Worm (Caenorhabditis elegans) whole organism, L2 larva: Measurements from ENCODE around the gene gta-1.

Experiments
- C34F6.9 ChIP-seq: fragments of 150-350 bp; optimal IDR thresholded peaks from 2 replicates; lab custom pipeline; 2014; ENCODE audit warnings: missing biosample characterization, missing genetic modification characterization
- F13H6.1 ChIP-seq: sonication (generic microtip); optimal IDR thresholded peaks from 2 replicates; lab custom pipeline; 2016; ENCODE audit warnings: missing genetic modification characterization, missing compliant biosample characterization
- R02D3.7 ChIP-seq: fragments of 150-350 bp; optimal IDR thresholded peaks from 2 replicates; lab custom pipeline; 2014; ENCODE audit warnings: missing biosample characterization, missing genetic modification characterization
- ZK546.5 ChIP-seq: sonication (generic microtip); optimal IDR thresholded peaks from 2 replicates; lab custom pipeline; 2017; ENCODE audit warnings: missing biosample characterization, missing genetic modification characterization
- alr-1 ChIP-seq: fragments of 150-350 bp; optimal IDR thresholded peaks from 2 replicates; lab custom pipeline; 2014; ENCODE audit warnings: missing biosample characterization, missing genetic modification characterization
- blmp-1 ChIP-seq: sonication (generic microtip); optimal IDR thresholded peaks from 2 replicates; lab custom pipeline; 2017; ENCODE audit warnings: missing genetic modification characterization, mild to moderate bottlenecking, missing compliant biosample characterization, antibody characterized with exemption, moderate library complexity; ENCODE audit not compliant: insufficient read depth
- ceh-16 ChIP-seq: fragments of 150-350 bp; optimal IDR thresholded peaks from 2 replicates; lab custom pipeline; 2014; ENCODE audit warnings: missing biosample characterization, missing genetic modification characterization
- crh-2 ChIP-seq: sonication (generic microtip); optimal IDR thresholded peaks from 2 replicates; lab custom pipeline; 2017; ENCODE audit warnings: missing biosample characterization, missing genetic modification characterization
- egl-27 ChIP-seq: sonication (generic microtip); optimal IDR thresholded peaks from 3 replicates; lab custom pipeline; 2017; ENCODE audit warnings: missing biosample characterization, missing genetic modification reagents, missing genetic modification characterization
- elt-1 ChIP-seq: fragments of 150-350 bp; optimal IDR thresholded peaks from 2 replicates; lab custom pipeline; 2014; ENCODE audit warnings: missing biosample characterization, missing genetic modification characterization
- elt-3 ChIP-seq: sonication (generic microtip); optimal IDR thresholded peaks from 2 replicates; lab custom pipeline; 2017; ENCODE audit warnings: missing biosample characterization, missing genetic modification characterization
- fos-1 ChIP-seq: fragments of 150-350 bp; optimal IDR thresholded peaks from 2 replicates; lab custom pipeline; 2014; ENCODE audit warnings: missing biosample characterization, missing genetic modification characterization
- lin-13 ChIP-seq: fragments of 150-350 bp; optimal IDR thresholded peaks from 2 replicates; lab custom pipeline; 2014; ENCODE audit warnings: missing biosample characterization, missing genetic modification reagents, missing genetic modification characterization
- lin-39 ChIP-seq: fragments of 150-350 bp; optimal IDR thresholded peaks from 2 replicates; lab custom pipeline; 2014; ENCODE audit warnings: missing biosample characterization, missing genetic modification reagents, missing genetic modification characterization
- lsy-2 ChIP-seq, 2 experiments: fragments of 150-350 bp in 1 of 2; sonication (generic microtip) in 1 of 2; optimal IDR thresholded peaks; 2 replicates each; lab custom pipeline; 2014 to 2017; ENCODE audit warnings: missing biosample characterization in 2 of 2, missing genetic modification characterization in 2 of 2
- mdl-1 ChIP-seq, 2 experiments: fragments of 150-350 bp in 1 of 2; sonication (generic microtip) in 1 of 2; optimal IDR thresholded peaks; 2 replicates each; lab custom pipeline; 2017; ENCODE audit warnings: missing biosample characterization in 2 of 2, missing genetic modification characterization in 2 of 2
- nhr-10 ChIP-seq: sonication (generic microtip); optimal IDR thresholded peaks from 2 replicates; lab custom pipeline; 2017; ENCODE audit warnings: missing biosample characterization, missing genetic modification characterization
- nhr-11 ChIP-seq: fragments of 150-350 bp; optimal IDR thresholded peaks from 2 replicates; lab custom pipeline; 2014; ENCODE audit warnings: missing biosample characterization, missing genetic modification characterization
- nhr-129 ChIP-seq: fragments of 150-350 bp; optimal IDR thresholded peaks from 2 replicates; lab custom pipeline; 2014; ENCODE audit warnings: missing biosample characterization, missing genetic modification characterization
- nhr-21 ChIP-seq: fragments of 150-350 bp; optimal IDR thresholded peaks from 2 replicates; lab custom pipeline; 2014; ENCODE audit warnings: missing biosample characterization, missing genetic modification characterization
- nhr-237 ChIP-seq: fragments of 150-350 bp; optimal IDR thresholded peaks from 2 replicates; lab custom pipeline; 2014; ENCODE audit warnings: missing biosample characterization, missing genetic modification characterization
- nhr-77 ChIP-seq: fragments of 150-350 bp; optimal IDR thresholded peaks from 2 replicates; lab custom pipeline; 2014; ENCODE audit warnings: missing biosample characterization, missing genetic modification characterization
- sem-4 ChIP-seq: fragments of 150-350 bp; optimal IDR thresholded peaks from 2 replicates; lab custom pipeline; 2014; ENCODE audit warnings: missing biosample characterization, missing genetic modification reagents, missing genetic modification characterization
- sma-3 ChIP-seq: sonication (generic microtip); optimal IDR thresholded peaks from 2 replicates; lab custom pipeline; 2016; ENCODE audit warnings: missing genetic modification reagents, missing genetic modification characterization, missing compliant biosample characterization
- sma-9 ChIP-seq, 2 experiments: fragments of 150-350 bp in 1 of 2; sonication (generic microtip) in 1 of 2; optimal IDR thresholded peaks; 2 replicates each; lab custom pipeline; 2014 to 2016; ENCODE audit warnings: missing genetic modification characterization in 2 of 2, mild to moderate bottlenecking in 1 of 2, missing biosample characterization in 1 of 2, missing compliant biosample characterization in 1 of 2, missing genetic modification reagents in 1 of 2, moderate library complexity in 1 of 2
- snpc-4 ChIP-seq: fragments of 150-350 bp; optimal IDR thresholded peaks from 2 replicates; lab custom pipeline; 2014; ENCODE audit warnings: missing biosample characterization, missing genetic modification characterization
- unc-55 ChIP-seq: fragments of 150-350 bp; sonication (generic microtip); optimal IDR thresholded peaks from 3 replicates; lab custom pipeline; 2014; ENCODE audit warnings: missing biosample characterization, missing genetic modification reagents, missing genetic modification characterization
- unc-62 ChIP-seq: fragments of 150-350 bp; optimal IDR thresholded peaks from 2 replicates; lab custom pipeline; 2014; ENCODE audit warnings: missing biosample characterization, missing genetic modification reagents, missing genetic modification characterization
- zag-1 ChIP-seq: fragments of 150-350 bp; optimal IDR thresholded peaks from 2 replicates; lab custom pipeline; 2014; ENCODE audit warnings: missing biosample characterization, missing genetic modification characterization
- ztf-1 ChIP-seq: fragments of 200-800 bp; sonication (Bioruptor generic); conservative IDR thresholded peaks from 2 replicates; pipeline ENCODE4 v1.3.6; 2022; ENCODE audit warnings: missing genetic modification characterization, missing compliant biosample characterization
- ztf-4 ChIP-seq: fragments of 150-350 bp; optimal IDR thresholded peaks from 2 replicates; lab custom pipeline; 2014; ENCODE audit warnings: missing biosample characterization, missing genetic modification characterization

Gene gta-1

DNA sequence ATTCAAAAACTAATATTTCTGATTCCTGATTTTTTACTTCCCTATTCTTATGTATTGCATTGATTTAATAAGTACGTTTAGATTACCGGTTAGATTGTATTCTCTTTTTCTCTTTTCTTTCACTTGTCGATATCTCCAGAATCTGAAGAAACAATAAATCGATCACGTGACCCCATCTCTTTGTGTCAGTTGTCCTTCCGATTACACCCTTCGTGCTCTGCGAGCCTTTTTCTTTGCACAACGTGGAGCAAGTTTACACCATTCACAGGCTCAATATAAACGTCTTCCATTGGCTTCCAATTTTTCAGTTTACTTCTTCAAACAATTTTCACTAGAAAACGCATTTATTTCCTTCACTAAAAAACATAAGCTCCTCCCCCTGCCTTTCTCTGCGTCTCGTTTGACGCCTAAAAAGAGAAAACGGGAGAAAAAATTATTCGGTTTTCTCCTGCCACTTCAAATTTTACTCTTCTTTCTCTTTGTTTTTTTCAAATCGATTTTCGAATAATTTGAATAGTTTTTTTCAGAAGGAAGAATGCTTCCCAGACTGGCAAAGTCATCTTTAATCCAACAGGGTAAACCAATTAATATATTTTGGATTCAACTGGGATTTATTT is at the start of gene gta-1:
TSS of gene gta-1 (plus strand) at position 528 of the 617 bp plus-strand sequence.
- TF ChIP-seq egl-27 (tag; lab: Kevin White, UChicago) (no peak), elt-3 (tag; lab: Kevin White, UChicago) (no peak), blmp-1 (tag; lab: Kevin White, UChicago) (peak; percentile 20), ztf-4 (tag; lab: Kevin White, UChicago) (peak; percentile 18), crh-2 (peak; percentile 52), unc-55 (GFP tag; lab: Kevin White, UChicago) (peak; percentile 65), lsy-2 (tag; optimal IDR thresholded peaks at IDR 0.05; lab: Kevin White, UChicago) (peak in 1 of 2 experiments; percentile 34), sma-9 (GFP tag; optimal IDR thresholded peaks at IDR 0.05; lab: Kevin White, UChicago) (peak; percentile 20), sma-9 (tag; optimal IDR thresholded peaks at IDR 0.05; lab: Kevin White, UChicago) (no peak), C34F6.9 (tag; lab: Kevin White, UChicago) (peak; percentile 38), nhr-129 (tag; lab: Kevin White, UChicago) (peak; percentile 71)

DNA sequence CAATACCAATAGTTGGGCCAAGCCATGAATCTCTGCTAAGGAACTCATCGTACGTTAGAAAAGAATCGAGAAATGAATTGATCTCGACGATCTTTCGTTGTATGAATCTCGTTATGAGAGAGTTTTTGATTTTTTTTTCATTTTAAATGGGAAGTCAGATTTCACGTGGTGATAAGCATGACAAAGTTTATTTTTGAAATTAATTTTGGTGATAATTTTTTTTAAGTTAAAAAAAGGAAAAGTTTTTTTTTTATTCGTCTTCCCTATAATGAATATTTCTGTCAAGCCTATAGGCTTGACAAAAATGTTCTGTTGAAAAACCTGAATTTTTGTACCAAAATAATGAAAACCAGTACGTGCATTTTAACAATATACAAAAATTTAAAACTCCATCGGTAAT is 44.6 kb upstream of the gta-1 start, which contains the start of gene K08F4.5:
TSS of gene K08F4.5 (minus strand) at position 101 of the 400 bp plus-strand sequence.
- no peak for TF ChIP-seq elt-3 (tag; lab: Kevin White, UChicago)
- no peak for TF ChIP-seq nhr-237 (tag; lab: Kevin White, UChicago)
- no peak for TF ChIP-seq R02D3.7 (tag; lab: Kevin White, UChicago)
- TF ChIP-seq sma-3 (GFP tag; lab: Kevin White, UChicago): no peak
- no peak for TF ChIP-seq zag-1 (tag; lab: Kevin White, UChicago)
- no peak for TF ChIP-seq elt-1
- no peak for TF ChIP-seq nhr-10 (tag; lab: Kevin White, UChicago)

DNA sequence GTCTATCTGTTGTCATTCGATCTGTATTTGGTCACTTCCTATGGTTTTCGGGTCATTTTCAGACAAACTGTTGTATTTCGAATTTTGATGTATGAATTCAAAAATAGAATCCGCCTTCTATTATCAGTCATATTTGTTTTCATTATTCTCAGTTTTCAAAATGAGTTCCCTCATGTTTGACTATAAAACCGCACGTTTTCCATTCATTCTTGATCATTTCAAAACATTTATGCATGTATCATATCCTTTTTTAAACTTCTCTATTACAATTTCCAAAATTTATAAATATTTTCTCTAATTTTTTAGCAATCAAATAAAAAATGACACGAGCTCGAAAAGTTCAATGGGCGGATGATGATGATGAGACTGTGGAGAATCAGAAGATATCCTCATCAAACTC is 42.7 kb upstream of the gta-1 start, which contains the start of gene K08F4.12:
TSS of gene K08F4.12 (plus strand) at position 301 of the 400 bp plus-strand sequence.
- TF ChIP-seq nhr-77 (tag; lab: Kevin White, UChicago): no peak
- no peak for TF ChIP-seq lin-13 (GFP tag; lab: Kevin White, UChicago)
- TF ChIP-seq nhr-21 (tag; lab: Kevin White, UChicago): no peak
- no peak for TF ChIP-seq fos-1
- TF ChIP-seq ztf-4 (tag; lab: Kevin White, UChicago): no peak
- TF ChIP-seq nhr-11 (tag; lab: Kevin White, UChicago): no peak
- TF ChIP-seq ceh-16 (tag; lab: Kevin White, UChicago): no peak
- TF ChIP-seq F13H6.1 (tag; lab: Kevin White, UChicago): no peak
- no peak for TF ChIP-seq zag-1 (tag; lab: Kevin White, UChicago)
- no peak for TF ChIP-seq nhr-129 (tag; lab: Kevin White, UChicago)
- TF ChIP-seq ztf-1 (GFP tag; lab: Robert Waterston, UW): no peak
- TF ChIP-seq, all 48 proteins: peak for 0

DNA sequence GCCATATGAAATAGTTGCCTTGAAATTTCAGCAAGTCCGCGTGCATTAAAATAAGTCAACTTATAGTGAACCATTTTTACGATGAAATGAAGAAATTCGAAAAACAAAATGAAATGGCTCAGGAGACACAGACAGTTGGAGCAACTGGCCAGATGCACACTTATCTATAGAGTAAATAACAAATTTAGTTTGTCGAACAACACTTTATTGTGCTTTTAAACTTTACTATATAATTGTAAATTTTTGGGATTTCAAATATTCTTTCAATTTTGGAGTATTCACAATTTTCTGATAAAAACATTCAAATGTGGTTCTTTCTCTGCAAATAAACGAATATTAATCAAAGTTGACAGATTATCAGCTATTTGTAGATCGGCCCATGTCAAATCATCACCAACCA is 40.3 kb upstream of the gta-1 start, which contains the start of gene gst-3:
TSS of gene gst-3 (minus strand) at position 101 of the 400 bp plus-strand sequence.
- TF ChIP-seq C34F6.9 (tag; lab: Kevin White, UChicago) (no peak), nhr-77 (tag; lab: Kevin White, UChicago) (no peak), sma-9 (GFP tag; optimal IDR thresholded peaks at IDR 0.05; lab: Kevin White, UChicago) (no peak), sma-9 (tag; optimal IDR thresholded peaks at IDR 0.05; lab: Kevin White, UChicago) (no peak), sma-3 (GFP tag; lab: Kevin White, UChicago) (no peak), snpc-4 (no peak), crh-2 (no peak), nhr-129 (tag; lab: Kevin White, UChicago) (no peak), sem-4 (tag; lab: Kevin White, UChicago) (no peak), nhr-237 (tag; lab: Kevin White, UChicago) (no peak), nhr-11 (tag; lab: Kevin White, UChicago) (no peak), R02D3.7 (tag; lab: Kevin White, UChicago) (no peak), mdl-1 (tag; optimal IDR thresholded peaks at IDR 0.05; lab: Kevin White, UChicago) (no peak), lin-39 (tag; lab: Kevin White, UChicago) (no peak), ceh-16 (tag; lab: Kevin White, UChicago) (no peak), elt-1 (no peak), alr-1 (tag; lab: Kevin White, UChicago) (no peak), unc-55 (GFP tag; lab: Kevin White, UChicago) (no peak), unc-62 (no peak), ZK546.5 (tag; lab: Kevin White, UChicago) (no peak)
